Worm (Caenorhabditis elegans) whole organism, early embryonic: Measurements from ENCODE around the gene C16C8.21.
"Not testable (repeated sequence)": the region's sequence is repeated elsewhere in the genome, so short reads cannot be mapped to it uniquely, and the experiment has no call there.

ENCODE experiments used
- B0310.2 ChIP-seq: sonication (generic microtip); optimal IDR thresholded peaks from 2 replicates; lab custom pipeline; 2016; ENCODE audit warnings: mild to moderate bottlenecking, missing genetic modification characterization, missing compliant biosample characterization
- ama-1 ChIP-seq: fragments of 150-350 bp; optimal IDR thresholded peaks from 2 replicates; lab custom pipeline; 2014
- hmg-4 ChIP-seq: fragments of 200-800 bp; sonication (Bioruptor generic); optimal IDR thresholded peaks from 2 replicates; lab custom pipeline; 2018; ENCODE audit warnings: mild to moderate bottlenecking, missing genetic modification characterization, missing compliant biosample characterization
- sea-1 ChIP-seq: fragments of 200-800 bp; sonication (Bioruptor generic); conservative IDR thresholded peaks from 2 replicates; pipeline ENCODE4 v1.3.6; 2022; ENCODE audit warnings: missing genetic modification characterization, missing compliant biosample characterization
- tbx-11 ChIP-seq: fragments of 200-800 bp; sonication (Bioruptor generic); IDR thresholded peaks from 2 replicates; pipeline ENCODE4 v1.3.6; 2022; ENCODE audit warnings: missing genetic modification characterization, missing compliant biosample characterization

ce11 chrII:3490797-3491196 lies 42.8 kb downstream of the C16C8.21 start, which contains the start of gene fbxb-112:
- not testable (repeated sequence) for TF ChIP-seq sea-1 (GFP tag; lab: Robert Waterston, UW); hmg-4 (GFP tag; lab: Kevin White, UChicago); B0310.2 (tag; lab: Kevin White, UChicago); tbx-11 (GFP tag; lab: Robert Waterston, UW); ama-1
